Fruit fly (Drosophila melanogaster): ENCODE results near the gene CG7054.

Gene CG7054

dm6 chr3R:22494523-22495309 is 29.9 kb downstream of the CG7054 start (continued):
- TF ChIP-seq Smox (GFP tag; optimal IDR thresholded peaks at IDR 0.05) = no peak
- TF ChIP-seq net (GFP tag; optimal IDR thresholded peaks at IDR 0.05) = no peak
- TF ChIP-seq salr (GFP tag; optimal IDR thresholded peaks at IDR 0.05) = no peak
- TF ChIP-seq Ets21C (GFP tag; optimal IDR thresholded peaks at IDR 0.05) = no peak
- no peak for TF ChIP-seq Hr39 (GFP tag; optimal IDR thresholded peaks at IDR 0.05)
- TF ChIP-seq CG11762 (GFP tag; optimal IDR thresholded peaks at IDR 0.05; ENCODE audit: insufficient read depth) = no peak
- TF ChIP-seq CG8632 (GFP tag; optimal IDR thresholded peaks at IDR 0.05) = no peak
- no peak for TF ChIP-seq CG11294 (GFP tag; IDR thresholded peaks at IDR 0.05)
- no peak for TF ChIP-seq achi (GFP tag; optimal IDR thresholded peaks at IDR 0.05)
- TF ChIP-seq CG6854 (GFP tag; optimal IDR thresholded peaks at IDR 0.05) = no peak
- no peak for TF ChIP-seq lz (GFP tag; optimal IDR thresholded peaks at IDR 0.05)
- TF ChIP-seq CG34406 (GFP tag; optimal IDR thresholded peaks at IDR 0.05) = no peak
- peak; percentile 17 for TF ChIP-seq Ets96B (tag; optimal IDR thresholded peaks at IDR 0.05)
- TF ChIP-seq CG8119 (GFP tag; IDR thresholded peaks at IDR 0.05) = no peak
- no peak for TF ChIP-seq Sox102F (GFP tag; optimal IDR thresholded peaks at IDR 0.05)
- no peak for TF ChIP-seq CG3032 (tag; optimal IDR thresholded peaks at IDR 0.05)
- TF ChIP-seq svp (GFP tag) = no peak
- peak; percentile 18 for TF ChIP-seq Hr4 (GFP tag; optimal IDR thresholded peaks at IDR 0.05)
- TF ChIP-seq CG8319 (GFP tag; optimal IDR thresholded peaks at IDR 0.05) = peak; percentile 55
- no peak for TF ChIP-seq Met (GFP tag; optimal IDR thresholded peaks at IDR 0.05)
- no peak for TF ChIP-seq fkh (GFP tag; optimal IDR thresholded peaks at IDR 0.05)
- TF ChIP-seq Eip78C (GFP tag) = peak; percentile 68
- no peak for TF ChIP-seq Lpt (GFP tag; optimal IDR thresholded peaks at IDR 0.05)
- no peak for TF ChIP-seq dsx (GFP tag; optimal IDR thresholded peaks at IDR 0.05; ENCODE audit: poor library complexity, severe bottlenecking)
- no peak for TF ChIP-seq acj6 (GFP tag; optimal IDR thresholded peaks at IDR 0.05)
- peak; percentile 1 for TF ChIP-seq CG7368 (GFP tag; optimal IDR thresholded peaks at IDR 0.05)
- TF ChIP-seq CG32006 (GFP tag; optimal IDR thresholded peaks at IDR 0.05) = no peak
- no peak for TF ChIP-seq pdm3 (GFP tag; optimal IDR thresholded peaks at IDR 0.05)
- TF ChIP-seq CG10669 (GFP tag; optimal IDR thresholded peaks at IDR 0.05) = no peak
- no peak for TF ChIP-seq ss (GFP tag; optimal IDR thresholded peaks at IDR 0.05)
- TF ChIP-seq Sox14 (GFP tag; optimal IDR thresholded peaks at IDR 0.05) = no peak
- TF ChIP-seq Blimp-1 (GFP tag; optimal IDR thresholded peaks at IDR 0.05) = no peak
- no peak for TF ChIP-seq fd59A (GFP tag; optimal IDR thresholded peaks at IDR 0.05)
- TF ChIP-seq CG6276 (GFP tag; optimal IDR thresholded peaks at IDR 0.05) = peak; percentile 74
- no peak for TF ChIP-seq CG6808 (GFP tag; optimal IDR thresholded peaks at IDR 0.05)
- peak; percentile 12 for TF ChIP-seq Eip75B (GFP tag; optimal IDR thresholded peaks at IDR 0.05)
- TF ChIP-seq dac (GFP tag; optimal IDR thresholded peaks at IDR 0.05) = no peak
- no peak for TF ChIP-seq CG31627 (GFP tag; optimal IDR thresholded peaks at IDR 0.05)
- no peak for TF ChIP-seq esn (GFP tag; optimal IDR thresholded peaks at IDR 0.05)

DNA sequence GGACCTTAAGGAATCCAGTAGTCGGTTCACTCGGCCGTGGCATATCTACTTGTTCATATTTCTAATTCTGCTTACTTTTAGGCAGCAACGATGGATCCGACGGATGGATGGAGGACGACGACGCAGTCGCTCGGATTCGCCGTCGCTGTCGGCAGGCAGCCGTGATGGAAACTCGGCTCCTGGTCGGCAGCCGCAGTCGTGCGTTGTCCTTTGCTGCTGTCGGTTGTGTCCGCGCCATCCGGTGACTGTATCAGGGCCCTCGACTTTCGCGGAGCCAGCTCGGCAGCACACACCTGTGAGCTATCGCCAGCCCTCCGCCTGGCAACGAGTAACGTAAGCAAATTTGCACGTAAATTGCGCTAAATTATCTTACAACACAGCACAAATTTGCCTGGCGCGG is 32.2 kb downstream of the CG7054 start, which contains the start of gene Octbeta1R:
Octbeta1R (plus strand) TSS at position 191 of the 400 bp plus-strand sequence.
- TF ChIP-seq Met (GFP tag; optimal IDR thresholded peaks at IDR 0.05) (no peak), lz (GFP tag; optimal IDR thresholded peaks at IDR 0.05) (no peak), pdm3 (GFP tag; optimal IDR thresholded peaks at IDR 0.05) (no peak), CG6276 (GFP tag; optimal IDR thresholded peaks at IDR 0.05) (no peak), spab (GFP tag; optimal IDR thresholded peaks at IDR 0.05) (no peak), CG8319 (GFP tag; optimal IDR thresholded peaks at IDR 0.05) (no peak), CG11294 (GFP tag; IDR thresholded peaks at IDR 0.05) (no peak), Hr4 (GFP tag; optimal IDR thresholded peaks at IDR 0.05) (no peak), esn (GFP tag; optimal IDR thresholded peaks at IDR 0.05) (no peak), Eip78C (GFP tag) (no peak), Sox102F (GFP tag; optimal IDR thresholded peaks at IDR 0.05) (no peak), salr (GFP tag; optimal IDR thresholded peaks at IDR 0.05) (no peak), OdsH (GFP tag; optimal IDR thresholded peaks at IDR 0.05) (no peak)

All from whole organism, prepupa.